Worm (Caenorhabditis elegans) whole organism, late embryonic: ENCODE data around the gene rmh-2.

Experiments used
- C38D4.7 ChIP-seq: fragments of 200-800 bp; sonication (Bioruptor generic); optimal IDR thresholded peaks from 2 replicates; lab custom pipeline; 2018; ENCODE audit warnings: mild to moderate bottlenecking, missing genetic modification characterization, moderate library complexity, missing compliant biosample characterization
- K02D7.2 ChIP-seq: sonication (generic microtip); optimal IDR thresholded peaks from 2 replicates; lab custom pipeline; 2017; ENCODE audit warnings: mild to moderate bottlenecking, missing genetic modification characterization, missing compliant biosample characterization
- Y22D7AL.16 ChIP-seq: sonication (generic microtip); optimal IDR thresholded peaks from 2 replicates; lab custom pipeline; 2016; ENCODE audit warnings: missing genetic modification characterization, missing compliant biosample characterization
- ceh-14 ChIP-seq: sonication (generic microtip); optimal IDR thresholded peaks from 2 replicates; lab custom pipeline; 2016; ENCODE audit warnings: missing genotype, missing genetic modification characterization, missing compliant biosample characterization
- ceh-18 ChIP-seq: sonication (generic microtip); optimal IDR thresholded peaks from 2 replicates; lab custom pipeline; 2016; ENCODE audit warnings: missing genetic modification characterization, missing compliant biosample characterization
- ceh-2 ChIP-seq: sonication (generic microtip); optimal IDR thresholded peaks from 2 replicates; lab custom pipeline; 2016; ENCODE audit warnings: missing genotype, missing genetic modification characterization, missing compliant biosample characterization
- ceh-24 ChIP-seq: sonication (generic microtip); optimal IDR thresholded peaks from 2 replicates; lab custom pipeline; 2016; ENCODE audit warnings: mild to moderate bottlenecking, missing genetic modification characterization, missing compliant biosample characterization
- ceh-30 ChIP-seq: fragments of 150-350 bp; optimal IDR thresholded peaks from 2 replicates; lab custom pipeline; 2014; ENCODE audit warnings: missing biosample characterization, missing genetic modification characterization
- ceh-31 ChIP-seq: sonication (generic microtip); optimal IDR thresholded peaks from 2 replicates; lab custom pipeline; 2016; ENCODE audit warnings: missing genetic modification characterization, missing compliant biosample characterization
- ceh-34 ChIP-seq: sonication (generic microtip); optimal IDR thresholded peaks from 2 replicates; lab custom pipeline; 2016; ENCODE audit warnings: mild to moderate bottlenecking, missing genetic modification characterization, missing compliant biosample characterization
- ceh-45 ChIP-seq: fragments of 200-800 bp; sonication (Bioruptor generic); IDR thresholded peaks from 2 replicates; pipeline ENCODE4 v1.3.6; 2022; ENCODE audit warnings: missing genetic modification reagents, missing genetic modification characterization, missing compliant biosample characterization
- che-1 ChIP-seq: sonication (generic microtip); optimal IDR thresholded peaks from 2 replicates; lab custom pipeline; 2016; ENCODE audit warnings: mild to moderate bottlenecking, missing genetic modification characterization, missing compliant biosample characterization
- dve-1 ChIP-seq: sonication (generic microtip); optimal IDR thresholded peaks from 2 replicates; lab custom pipeline; 2017; ENCODE audit warnings: antibody characterized with exemption, mild to moderate bottlenecking, missing genetic modification characterization, missing compliant biosample characterization
- ets-4 ChIP-seq: sonication (generic microtip); optimal IDR thresholded peaks from 2 replicates; lab custom pipeline; 2016; ENCODE audit warnings: missing genetic modification characterization, missing compliant biosample characterization
- fkh-6 ChIP-seq: sonication (generic microtip); optimal IDR thresholded peaks from 2 replicates; lab custom pipeline; 2016; ENCODE audit warnings: missing genetic modification characterization, missing compliant biosample characterization
- gmeb-2 ChIP-seq: sonication (generic microtip); optimal IDR thresholded peaks from 2 replicates; lab custom pipeline; 2016; ENCODE audit warnings: missing genetic modification characterization, inconsistent platforms, missing compliant biosample characterization
- hlh-13 ChIP-seq: fragments of 200-800 bp; sonication (Bioruptor generic); optimal IDR thresholded peaks from 2 replicates; lab custom pipeline; 2018; ENCODE audit warnings: mild to moderate bottlenecking, missing genetic modification characterization, missing compliant biosample characterization
- hlh-15 ChIP-seq: sonication (generic microtip); optimal IDR thresholded peaks from 2 replicates; lab custom pipeline; 2016; ENCODE audit warnings: missing genetic modification characterization, missing compliant biosample characterization
- hlh-30 ChIP-seq: sonication (generic microtip); optimal IDR thresholded peaks from 2 replicates; lab custom pipeline; 2017; ENCODE audit warnings: antibody characterized with exemption, missing genetic modification characterization, missing compliant biosample characterization; ENCODE audit not compliant: insufficient read depth
- hlh-6 ChIP-seq: sonication (generic microtip); optimal IDR thresholded peaks from 2 replicates; lab custom pipeline; 2016; ENCODE audit warnings: missing genotype, missing genetic modification characterization, missing compliant biosample characterization
- nfya-1 ChIP-seq: sonication (generic microtip); optimal IDR thresholded peaks from 2 replicates; lab custom pipeline; 2017; ENCODE audit warnings: missing genetic modification characterization, mild to moderate bottlenecking, missing compliant biosample characterization, antibody characterized with exemption, moderate library complexity
- nhr-232 ChIP-seq: sonication (generic microtip); optimal IDR thresholded peaks from 2 replicates; lab custom pipeline; 2016; ENCODE audit warnings: missing genetic modification characterization, missing compliant biosample characterization
- npax-4 ChIP-seq: sonication (generic microtip); optimal IDR thresholded peaks from 2 replicates; lab custom pipeline; 2016; ENCODE audit warnings: missing genetic modification characterization, missing compliant biosample characterization
- pax-1 ChIP-seq: fragments of 150-350 bp; optimal IDR thresholded peaks from 2 replicates; lab custom pipeline; 2014; ENCODE audit warnings: missing biosample characterization, missing genetic modification characterization
- pha-2 ChIP-seq: sonication (generic microtip); optimal IDR thresholded peaks from 2 replicates; lab custom pipeline; 2017; ENCODE audit warnings: mild to moderate bottlenecking, missing genetic modification characterization, missing compliant biosample characterization
- pha-4 ChIP-seq: fragments of 150-350 bp; optimal IDR thresholded peaks from 2 replicates; lab custom pipeline; 2018; ENCODE audit warnings: missing biosample characterization, missing genetic modification reagents, missing genetic modification characterization
- pqm-1 ChIP-seq: sonication (generic microtip); optimal IDR thresholded peaks from 2 replicates; lab custom pipeline; 2016; ENCODE audit warnings: missing genetic modification characterization, missing compliant biosample characterization
- pros-1 ChIP-seq: fragments of 150-350 bp; optimal IDR thresholded peaks from 2 replicates; lab custom pipeline; 2014; ENCODE audit warnings: missing biosample characterization, missing genetic modification reagents, missing genetic modification characterization
- ref-2 ChIP-seq: sonication (generic microtip); optimal IDR thresholded peaks from 2 replicates; lab custom pipeline; 2016; ENCODE audit warnings: missing genetic modification characterization, missing compliant biosample characterization
- sdc-2 ChIP-seq: sonication (generic microtip); optimal IDR thresholded peaks from 2 replicates; lab custom pipeline; 2016; ENCODE audit warnings: missing genotype, missing genetic modification characterization, missing compliant biosample characterization
- sox-2 ChIP-seq: fragments of 200-800 bp; sonication (Bioruptor generic); IDR thresholded peaks from 2 replicates; pipeline ENCODE4 v1.3.6; 2022; ENCODE audit warnings: missing genetic modification reagents, missing genetic modification characterization, missing compliant biosample characterization
- sox-4 ChIP-seq: sonication (generic microtip); optimal IDR thresholded peaks from 2 replicates; lab custom pipeline; 2017; ENCODE audit warnings: mild to moderate bottlenecking, missing genetic modification characterization, inconsistent platforms, missing compliant biosample characterization
- syd-9 ChIP-seq: sonication (generic microtip); optimal IDR thresholded peaks from 2 replicates; lab custom pipeline; 2016; ENCODE audit warnings: mild to moderate bottlenecking, missing genetic modification characterization, moderate library complexity, missing compliant biosample characterization
- tbx-2 ChIP-seq: sonication (generic microtip); optimal IDR thresholded peaks from 2 replicates; lab custom pipeline; 2016; ENCODE audit warnings: missing genetic modification characterization, missing compliant biosample characterization
- tbx-7 ChIP-seq: sonication (generic microtip); optimal IDR thresholded peaks from 2 replicates; lab custom pipeline; 2016; ENCODE audit warnings: missing genotype, missing genetic modification characterization, missing compliant biosample characterization
- ttx-3 ChIP-seq: sonication (generic microtip); optimal IDR thresholded peaks from 2 replicates; lab custom pipeline; 2016; ENCODE audit warnings: missing genetic modification reagents, missing genetic modification characterization, missing compliant biosample characterization
- unc-3 ChIP-seq, 2 experiments: fragments of 200-800 bp in 1 of 2; sonication (Bioruptor generic) in 1 of 2; sonication (generic microtip) in 1 of 2; conservative IDR thresholded peaks in 1 of 2; optimal IDR thresholded peaks in 1 of 2; 2 replicates each; pipeline versions ENCODE4 v1.3.6 to Lab custom; 2016 to 2022; ENCODE audit warnings: missing compliant biosample characterization in 2 of 2, missing genetic modification characterization in 2 of 2, missing genetic modification reagents in 1 of 2
- unc-86 ChIP-seq: sonication (generic microtip); optimal IDR thresholded peaks from 2 replicates; lab custom pipeline; 2016; ENCODE audit warnings: missing genetic modification characterization, missing compliant biosample characterization
- zip-5 ChIP-seq: sonication (generic microtip); optimal IDR thresholded peaks from 2 replicates; lab custom pipeline; 2016; ENCODE audit warnings: missing genetic modification characterization, missing compliant biosample characterization

Gene rmh-2

ce11 chrV:9948840-9949239 lies 18.3 kb upstream of the rmh-2 start, which contains the start of gene nlp-58:
Gene nlp-58, minus strand, starts transcription at chrV:9948940.
- no peak for TF ChIP-seq gmeb-2 (tag; lab: Kevin White, UChicago)
- TF ChIP-seq unc-3 (GFP tag; conservative IDR thresholded peaks at IDR 0.05; lab: Robert Waterston, UW) = no peak
- no peak for TF ChIP-seq unc-3 (tag; optimal IDR thresholded peaks at IDR 0.05; lab: Kevin White, UChicago)
- no peak for TF ChIP-seq ttx-3
- TF ChIP-seq ceh-14 (tag; lab: Kevin White, UChicago) = no peak
- no peak for TF ChIP-seq hlh-13 (GFP tag; lab: Kevin White, UChicago)

ce11 chrV:9944093-9944492 lies 13.5 kb upstream of the rmh-2 start, which contains the start of gene sre-28:
Gene sre-28, plus strand, starts transcription at chrV:9944393.
- no peak for TF ChIP-seq hlh-13 (GFP tag; lab: Kevin White, UChicago)
- TF ChIP-seq ceh-30 (tag; lab: Kevin White, UChicago) = no peak
- TF ChIP-seq pha-4 = no peak
- no peak for TF ChIP-seq pqm-1 (tag; lab: Kevin White, UChicago)
- TF ChIP-seq pha-2 = no peak
- no peak for TF ChIP-seq tbx-7 (tag; lab: Kevin White, UChicago)
- TF ChIP-seq ceh-14 (tag; lab: Kevin White, UChicago) = no peak
- TF ChIP-seq tbx-2 (tag; lab: Kevin White, UChicago) = no peak
- TF ChIP-seq pax-1 (tag; lab: Kevin White, UChicago) = no peak
- TF ChIP-seq sox-4 (tag; lab: Kevin White, UChicago) = no peak
- no peak for TF ChIP-seq nfya-1 (tag; lab: Kevin White, UChicago)
- TF ChIP-seq syd-9 = no peak
- TF ChIP-seq npax-4 (tag; lab: Kevin White, UChicago) = no peak
- no peak for TF ChIP-seq ceh-31 (tag; lab: Kevin White, UChicago)
- no peak for TF ChIP-seq nhr-232 (tag; lab: Kevin White, UChicago)
- no peak for TF ChIP-seq ets-4 (tag; lab: Kevin White, UChicago)

DNA sequence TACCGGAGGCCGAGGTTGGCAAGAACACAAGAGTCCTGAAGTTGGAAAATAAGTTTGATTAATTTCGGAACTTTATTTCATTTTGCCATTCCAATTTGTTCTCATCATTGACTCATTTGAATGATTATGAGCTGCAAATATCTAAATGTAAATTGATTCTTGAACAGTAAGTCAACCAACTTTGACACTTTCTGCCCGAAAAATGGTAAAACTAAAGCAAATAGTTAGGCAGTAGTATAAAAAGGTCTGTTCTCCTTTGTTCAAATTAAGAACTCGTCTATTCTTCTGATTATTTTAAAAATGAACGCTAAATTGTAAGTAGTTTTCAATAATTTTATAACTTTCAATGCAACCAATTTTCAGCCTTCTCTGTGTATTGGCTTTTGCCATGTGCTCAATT lies 12.5 kb upstream of the rmh-2 start, which contains the start of gene fipr-12:
fipr-12 (plus strand) TSS at position 301 of the 400 bp plus-strand sequence.
- TF ChIP-seq ref-2 (tag; lab: Kevin White, UChicago) (no peak), sdc-2 (no peak), pros-1 (no peak), ceh-18 (no peak), hlh-30 (tag; lab: Kevin White, UChicago) (no peak), K02D7.2 (tag; lab: Kevin White, UChicago) (no peak), pqm-1 (tag; lab: Kevin White, UChicago) (no peak), ets-4 (tag; lab: Kevin White, UChicago) (no peak), sox-2 (GFP tag; lab: Robert Waterston, UW) (no peak), dve-1 (no peak), ceh-14 (tag; lab: Kevin White, UChicago) (no peak), hlh-15 (tag; lab: Kevin White, UChicago) (no peak), npax-4 (tag; lab: Kevin White, UChicago) (no peak), tbx-7 (tag; lab: Kevin White, UChicago) (no peak)

ce11 chrV:9937435-9937834 lies 6.9 kb upstream of the rmh-2 start, which contains the start of gene srj-33:
Gene srj-33, minus strand, starts transcription at chrV:9937535.
- no peak for TF ChIP-seq ref-2 (tag; lab: Kevin White, UChicago)
- no peak for TF ChIP-seq npax-4 (tag; lab: Kevin White, UChicago)
- no peak for TF ChIP-seq pha-4
- no peak for TF ChIP-seq sdc-2
- TF ChIP-seq sox-4 (tag; lab: Kevin White, UChicago) = no peak
- no peak for TF ChIP-seq C38D4.7 (GFP tag; lab: Kevin White, UChicago)

ce11 chrV:9927954-9928353 lies 2.6 kb downstream of the rmh-2 start:
- TF ChIP-seq hlh-6 (tag; lab: Kevin White, UChicago) = no peak
- TF ChIP-seq hlh-30 (tag; lab: Kevin White, UChicago) = peak; percentile 19

- TF ChIP-seq fkh-6 (tag; lab: Kevin White, UChicago) (no peak), tbx-2 (tag; lab: Kevin White, UChicago) (no peak), ttx-3 (no peak), pha-2 (no peak), ceh-2 (no peak), C38D4.7 (GFP tag; lab: Kevin White, UChicago) (no peak), che-1 (no peak), ceh-30 (tag; lab: Kevin White, UChicago) (no peak), ets-4 (tag; lab: Kevin White, UChicago) (no peak), Y22D7AL.16 (tag; lab: Kevin White, UChicago) (no peak), sox-4 (tag; lab: Kevin White, UChicago) (no peak), ceh-45 (GFP tag; lab: Robert Waterston, UW) (no peak), ceh-34 (tag; lab: Kevin White, UChicago) (no peak), ceh-24 (tag; lab: Kevin White, UChicago) (no peak), zip-5 (no peak), hlh-15 (tag; lab: Kevin White, UChicago) (no peak), unc-86 (tag; lab: Kevin White, UChicago) (no peak), hlh-6 (tag; lab: Kevin White, UChicago) (no peak), nfya-1 (tag; lab: Kevin White, UChicago) (no peak)
- TF ChIP-seq, all 69 proteins: peak for 0
These were observed 3.2 kb downstream of the rmh-2 start for ce11 chrV:9927381-9927780.
